Worm (Caenorhabditis elegans): Measurements from ENCODE around the gene aqp-1.

Gene aqp-1

DNA sequence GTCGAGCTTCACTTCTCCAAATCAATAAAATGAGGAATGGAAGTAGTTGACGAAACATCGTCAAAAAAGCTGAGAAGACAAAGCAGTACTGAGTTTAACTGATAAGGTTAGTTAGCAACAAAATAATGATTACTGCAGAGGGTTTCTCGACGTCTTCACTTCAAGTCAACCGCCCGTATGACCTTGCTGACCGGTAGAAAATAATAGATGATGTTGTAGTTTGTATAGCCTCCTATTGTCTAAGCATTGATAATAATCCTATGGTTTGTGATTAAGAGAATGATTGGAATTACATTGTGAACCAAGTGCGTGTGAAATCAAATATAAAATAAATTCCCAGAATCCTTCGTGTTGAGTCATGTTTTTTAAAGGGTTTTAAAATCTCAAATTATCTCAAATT, 38.8 kb downstream of the aqp-1 start, which contains the start of gene E04F6.6:
Gene E04F6.6, minus strand, starts transcription at position 258 of the 400 bp plus-strand sequence.
- TF ChIP-seq nhr-25 (tag; optimal IDR thresholded peaks at IDR 0.05) (peak; percentile 16), ceh-28 (tag; optimal IDR thresholded peaks at IDR 0.05) (no peak)

DNA sequence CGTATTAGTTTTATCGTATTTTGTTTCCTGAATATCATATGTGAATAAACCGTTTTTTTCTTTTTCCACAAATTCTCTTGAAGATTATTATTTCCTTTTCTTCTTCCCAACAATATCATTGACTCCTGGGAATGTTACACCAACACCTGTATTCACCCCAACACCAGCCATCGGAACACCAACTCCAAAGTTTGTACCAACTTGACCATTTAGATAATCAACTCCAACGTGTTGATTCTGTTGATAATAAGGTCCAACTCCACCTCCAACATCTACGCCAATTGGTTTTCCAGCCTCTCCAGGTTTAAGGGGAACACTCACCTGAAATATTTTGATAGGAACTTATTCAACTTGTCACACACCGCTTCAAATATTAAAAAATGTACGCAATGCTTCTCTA, 40.7 kb downstream of the aqp-1 start:
- no peak for TF ChIP-seq nhr-76 (tag; optimal IDR thresholded peaks at IDR 0.05)
- TF ChIP-seq skn-1 (tag; optimal IDR thresholded peaks at IDR 0.05), result no peak
- TF ChIP-seq elt-2 (tag; optimal IDR thresholded peaks at IDR 0.05), result peak; percentile 8
- no peak for TF ChIP-seq unc-62 (GFP tag; optimal IDR thresholded peaks at IDR 0.05)
- TF ChIP-seq ztf-4 (tag; optimal IDR thresholded peaks at IDR 0.05), result no peak
- TF ChIP-seq egl-5 (tag; optimal IDR thresholded peaks at IDR 0.05), result no peak
- TF ChIP-seq nhr-77 (tag; optimal IDR thresholded peaks at IDR 0.05), result no peak
- no peak for TF ChIP-seq lin-15B (tag; optimal IDR thresholded peaks at IDR 0.05)
- TF ChIP-seq mml-1 (tag; optimal IDR thresholded peaks at IDR 0.05), result no peak
- no peak for TF ChIP-seq nhr-67 (tag; optimal IDR thresholded peaks at IDR 0.05)
- no peak for TF ChIP-seq fos-1 (tag; optimal IDR thresholded peaks at IDR 0.05)
- TF ChIP-seq R02D3.7 (tag; optimal IDR thresholded peaks at IDR 0.05), result no peak
- peak; percentile 8 for TF ChIP-seq pqm-1 (tag; optimal IDR thresholded peaks at IDR 0.05)
- TF ChIP-seq nhr-43 (tag; optimal IDR thresholded peaks at IDR 0.05; ENCODE audit: poor library complexity, severe bottlenecking), result no peak
- no peak for TF ChIP-seq sea-2 (GFP tag; optimal IDR thresholded peaks at IDR 0.05)
- no peak for TF ChIP-seq ceh-16 (tag; optimal IDR thresholded peaks at IDR 0.05)
- no peak for TF ChIP-seq zag-1 (tag; optimal IDR thresholded peaks at IDR 0.05)

DNA sequence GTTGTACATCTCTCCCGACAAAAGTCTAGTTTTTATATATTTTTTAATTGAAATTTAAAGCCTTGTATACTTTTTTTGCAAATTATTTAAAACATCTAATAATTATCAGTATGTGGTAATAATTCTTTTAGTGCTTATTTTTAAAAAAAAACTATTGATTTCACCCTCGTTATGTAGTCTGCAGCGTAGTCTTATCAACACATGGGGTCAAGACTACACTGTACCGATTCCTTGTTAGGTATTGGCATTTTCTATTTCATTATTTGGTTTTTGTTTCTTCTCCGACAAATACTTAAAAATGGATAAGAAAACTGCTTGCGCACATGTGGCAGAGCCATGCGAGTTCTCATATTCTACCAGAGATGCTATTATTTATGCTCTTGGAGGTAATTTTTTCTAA, 42.1 kb downstream of the aqp-1 start, which contains the start of gene maoc-1:
Gene maoc-1, plus strand, starts transcription at position 237 of the 400 bp plus-strand sequence.
- peak; percentile 41 for TF ChIP-seq pha-4 (tag; optimal IDR thresholded peaks at IDR 0.05)
- TF ChIP-seq lin-39 (tag; optimal IDR thresholded peaks at IDR 0.05), result no peak
- TF ChIP-seq pqm-1 (tag; optimal IDR thresholded peaks at IDR 0.05), result peak; percentile 74
- peak; percentile 69 for TF ChIP-seq elt-2 (tag; optimal IDR thresholded peaks at IDR 0.05)
- TF ChIP-seq fkh-2 (tag; optimal IDR thresholded peaks at IDR 0.05), result no peak
- TF ChIP-seq ama-1 (optimal IDR thresholded peaks at IDR 0.05), result no peak
- TF ChIP-seq nhr-28 (tag; optimal IDR thresholded peaks at IDR 0.05), result no peak
- TF ChIP-seq snpc-4 (tag; optimal IDR thresholded peaks at IDR 0.05), result no peak
- TF ChIP-seq R02D3.7 (tag; optimal IDR thresholded peaks at IDR 0.05), result no peak
- no peak for TF ChIP-seq unc-39 (tag; optimal IDR thresholded peaks at IDR 0.05)
- TF ChIP-seq nhr-76 (tag; optimal IDR thresholded peaks at IDR 0.05), result no peak

DNA sequence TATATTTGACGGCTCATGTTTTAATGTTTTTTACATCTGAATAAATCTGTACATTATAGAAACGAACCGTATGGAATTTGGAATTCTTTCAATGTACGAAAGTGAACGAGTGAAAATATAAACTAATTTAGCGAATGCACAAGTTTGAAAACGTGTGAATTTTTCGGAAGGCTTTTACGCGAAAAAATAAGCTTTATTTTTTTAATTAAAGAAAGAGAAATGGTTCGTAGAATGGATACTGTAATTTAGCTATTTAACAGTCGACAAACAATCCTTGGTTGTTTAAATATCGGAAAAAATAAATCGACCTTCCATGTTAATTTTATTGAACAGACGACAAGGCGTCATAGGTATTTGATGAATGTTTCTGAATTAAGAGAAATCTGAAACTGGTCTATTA, 42.6 kb downstream of the aqp-1 start, which contains the start of gene acdh-12:
Gene acdh-12, minus strand, starts transcription at position 101 of the 400 bp plus-strand sequence.
- TF ChIP-seq nhr-11 (tag; optimal IDR thresholded peaks at IDR 0.05) (no peak), lin-15B (tag; optimal IDR thresholded peaks at IDR 0.05) (no peak), sea-2 (GFP tag; optimal IDR thresholded peaks at IDR 0.05) (no peak), nhr-25 (tag; optimal IDR thresholded peaks at IDR 0.05) (no peak), eor-1 (tag; optimal IDR thresholded peaks at IDR 0.05) (no peak), snpc-4 (tag; optimal IDR thresholded peaks at IDR 0.05) (no peak), ZK546.5 (tag; optimal IDR thresholded peaks at IDR 0.05) (no peak), ceh-28 (tag; optimal IDR thresholded peaks at IDR 0.05) (no peak), nhr-77 (tag; optimal IDR thresholded peaks at IDR 0.05) (no peak), lin-39 (tag; optimal IDR thresholded peaks at IDR 0.05) (no peak), nhr-43 (tag; optimal IDR thresholded peaks at IDR 0.05; ENCODE audit: poor library complexity, severe bottlenecking) (no peak), unc-62 (GFP tag; optimal IDR thresholded peaks at IDR 0.05) (no peak), nhr-237 (tag; optimal IDR thresholded peaks at IDR 0.05) (no peak), ama-1 (optimal IDR thresholded peaks at IDR 0.05) (no peak), elt-3 (tag; optimal IDR thresholded peaks at IDR 0.05) (no peak)

DNA sequence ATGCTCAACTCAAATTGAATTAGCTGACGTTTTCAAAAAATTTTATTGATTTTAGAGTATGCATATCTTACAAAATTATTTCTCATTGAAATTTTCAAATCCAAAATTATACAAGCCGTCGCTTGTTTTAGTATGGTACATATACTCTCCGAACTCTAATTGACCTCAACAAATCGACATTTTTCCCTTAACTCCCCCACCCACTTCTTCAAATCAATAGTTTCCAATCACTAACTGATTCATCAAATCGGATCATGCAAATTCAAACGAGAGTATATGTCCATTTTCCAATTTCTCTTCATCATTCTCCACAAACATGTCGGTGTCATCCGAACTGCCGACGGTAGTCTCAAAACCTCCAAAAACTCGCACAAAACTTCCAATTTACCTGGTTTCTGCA, 49.0 kb downstream of the aqp-1 start, which contains the start of gene E04F6.4:
Gene E04F6.4, plus strand, starts transcription at position 301 of the 400 bp plus-strand sequence.
- TF ChIP-seq nfya-1 (tag; optimal IDR thresholded peaks at IDR 0.05; ENCODE audit: insufficient read depth) (no peak), hmg-11 (tag; optimal IDR thresholded peaks at IDR 0.05) (no peak), eor-1 (tag; optimal IDR thresholded peaks at IDR 0.05) (no peak), unc-62 (GFP tag; optimal IDR thresholded peaks at IDR 0.05) (no peak), ZK546.5 (tag; optimal IDR thresholded peaks at IDR 0.05) (no peak)

Data from whole organism, L3 larva.